Fruit fly (Drosophila melanogaster) whole organism, embryonic: Measurements from ENCODE around the gene CG14958.

Experiments
- Abd-B ChIP-seq: fragments of 200-800 bp; sonication (Bioruptor generic); optimal IDR thresholded peaks from 2 replicates; lab custom pipeline; 2018; ENCODE audit warnings: missing biosample characterization, mild to moderate bottlenecking, missing genetic modification characterization, moderate library complexity
- Bgb ChIP-seq: fragments of 200-800 bp; sonication (Bioruptor generic); IDR thresholded peaks from 2 replicates; pipeline ENCODE4 v1.3.6; 2022; ENCODE audit warnings: missing biosample characterization, missing genetic modification characterization; ENCODE audit not compliant: partially characterized antibody
- CG10462 ChIP-seq: fragments of 200-800 bp; sonication (Bioruptor generic); optimal IDR thresholded peaks from 2 replicates; lab custom pipeline; 2016; ENCODE audit warnings: missing biosample characterization, missing genetic modification characterization
- CG10543 ChIP-seq: fragments of 200-800 bp; sonication (Bioruptor generic); optimal IDR thresholded peaks from 3 replicates; lab custom pipeline; 2017; ENCODE audit warnings: missing biosample characterization, mild to moderate bottlenecking, missing genetic modification characterization, moderate library complexity
- CG11093 ChIP-seq: fragments of 200-800 bp; sonication (Bioruptor generic); IDR thresholded peaks from 3 replicates; pipeline ENCODE4 v1.3.6; 2022; ENCODE audit warnings: missing biosample characterization, missing genetic modification characterization
- CG12071 ChIP-seq: fragments of 200-800 bp; sonication (Bioruptor generic); optimal IDR thresholded peaks from 3 replicates; lab custom pipeline; 2018; ENCODE audit warnings: missing biosample characterization, mild to moderate bottlenecking, missing genetic modification characterization
- CG12659 ChIP-seq: fragments of 200-800 bp; sonication (Bioruptor generic); optimal IDR thresholded peaks from 3 replicates; lab custom pipeline; 2017; ENCODE audit warnings: mild to moderate bottlenecking, missing biosample characterization, missing genetic modification reagents, missing genetic modification characterization
- CG13123 ChIP-seq: fragments of 200-800 bp; sonication (Bioruptor generic); optimal IDR thresholded peaks from 2 replicates; lab custom pipeline; 2016; ENCODE audit warnings: missing biosample characterization, missing genetic modification characterization
- CG1792 ChIP-seq: fragments of 200-800 bp; sonication (Bioruptor generic); optimal IDR thresholded peaks from 2 replicates; lab custom pipeline; 2016; ENCODE audit warnings: missing biosample characterization, missing genetic modification characterization
- CG18262 ChIP-seq: fragments of 200-800 bp; optimal IDR thresholded peaks from 3 replicates; lab custom pipeline; 2019; ENCODE audit warnings: missing biosample characterization, mild to moderate bottlenecking, missing genetic modification characterization, moderate library complexity
- CG18599 ChIP-seq: fragments of 200-800 bp; sonication (Bioruptor generic); optimal IDR thresholded peaks from 3 replicates; lab custom pipeline; 2017; ENCODE audit warnings: missing biosample characterization, missing genetic modification characterization, mild to moderate bottlenecking, moderate library complexity, missing genetic modification reagents
- CG2116 ChIP-seq: fragments of 200-800 bp; sonication (Bioruptor generic); optimal IDR thresholded peaks from 3 replicates; lab custom pipeline; 2018; ENCODE audit warnings: missing biosample characterization, mild to moderate bottlenecking, missing genetic modification characterization
- CG32532 ChIP-seq: fragments of 200-800 bp; sonication (Bioruptor generic); IDR thresholded peaks from 2 replicates; pipeline ENCODE4 v1.3.6; 2022; ENCODE audit warnings: missing biosample characterization, missing genetic modification characterization
- CG33213 ChIP-seq: fragments of 200-800 bp; sonication (Bioruptor generic); optimal IDR thresholded peaks from 3 replicates; lab custom pipeline; 2016; ENCODE audit warnings: missing biosample characterization, missing genetic modification characterization
- CG34376 ChIP-seq: fragments of 200-800 bp; sonication (Bioruptor generic); optimal IDR thresholded peaks from 2 replicates; lab custom pipeline; 2018; ENCODE audit warnings: missing biosample characterization, mild to moderate bottlenecking, missing genetic modification characterization
- CG4820 ChIP-seq: fragments of 200-800 bp; sonication (Bioruptor generic); optimal IDR thresholded peaks from 3 replicates; lab custom pipeline; 2016; ENCODE audit warnings: missing biosample characterization, missing genetic modification characterization
- CG6683 ChIP-seq: fragments of 200-800 bp; sonication (Bioruptor generic); optimal IDR thresholded peaks from 2 replicates; lab custom pipeline; 2017; ENCODE audit warnings: missing biosample characterization, mild to moderate bottlenecking, missing genetic modification characterization, missing genetic modification reagents
- CG6765 ChIP-seq: fragments of 200-800 bp; sonication (Bioruptor generic); optimal IDR thresholded peaks from 3 replicates; lab custom pipeline; 2017; ENCODE audit warnings: missing biosample characterization, mild to moderate bottlenecking, missing genetic modification characterization
- CG6813 ChIP-seq: fragments of 200-800 bp; sonication (Bioruptor generic); optimal IDR thresholded peaks from 2 replicates; lab custom pipeline; 2017; ENCODE audit warnings: missing biosample characterization, missing genetic modification characterization, mild to moderate bottlenecking, moderate library complexity, missing genetic modification reagents
- Camta ChIP-seq: fragments of 200-800 bp; sonication (Bioruptor generic); optimal IDR thresholded peaks from 2 replicates; lab custom pipeline; 2016; ENCODE audit warnings: missing biosample characterization, missing genetic modification characterization
- CoRest ChIP-seq: fragments of 200-800 bp; sonication (Bioruptor generic); optimal IDR thresholded peaks from 3 replicates; lab custom pipeline; 2018; ENCODE audit warnings: missing biosample characterization, mild to moderate bottlenecking, missing genetic modification characterization, moderate library complexity
- Dfd ChIP-seq, 2 experiments: fragments of >200 bp; optimal IDR thresholded peaks; 2 replicates each; lab custom pipeline; 2017; ENCODE audit warnings: missing biosample characterization in 2 of 2, missing genetic modification characterization in 2 of 2
- Dp ChIP-seq: fragments of 200-800 bp; sonication (Bioruptor generic); optimal IDR thresholded peaks from 2 replicates; lab custom pipeline; 2018; ENCODE audit warnings: missing biosample characterization, mild to moderate bottlenecking, missing genetic modification characterization, moderate library complexity
- Gsc ChIP-seq: fragments of 200-800 bp; sonication (Bioruptor generic); IDR thresholded peaks from 2 replicates; pipeline ENCODE4 v1.3.6; 2022; ENCODE audit warnings: missing biosample characterization, missing genetic modification characterization
- NC2α ChIP-seq: fragments of 200-800 bp; sonication (Bioruptor generic); optimal IDR thresholded peaks from 2 replicates; lab custom pipeline; 2016; ENCODE audit warnings: missing biosample characterization, missing genetic modification characterization
- Optix ChIP-seq: fragments of 200-800 bp; sonication (Bioruptor generic); IDR thresholded peaks from 3 replicates; pipeline ENCODE4 v1.3.6; 2022; ENCODE audit warnings: missing biosample characterization, missing genetic modification characterization
- Pdp1 ChIP-seq, 2 experiments: fragments of 200-800 bp; sonication (Bioruptor generic); optimal IDR thresholded peaks; 3 replicates each; lab custom pipeline; 2016; ENCODE audit warnings: missing biosample characterization in 2 of 2, missing genetic modification characterization in 2 of 2, mild to moderate bottlenecking in 1 of 2, moderate library complexity in 1 of 2
- ase ChIP-seq: fragments of 200-800 bp; sonication (Bioruptor generic); IDR thresholded peaks from 3 replicates; pipeline ENCODE4 v1.3.6; 2022; ENCODE audit warnings: missing biosample characterization, missing genetic modification characterization
- chinmo ChIP-seq: fragments of 200-800 bp; sonication (Bioruptor generic); IDR thresholded peaks from 4 replicates; pipeline ENCODE4 v1.3.6; 2022; ENCODE audit warnings: missing biosample characterization, missing genetic modification characterization; ENCODE audit not compliant: partially characterized antibody
- chn ChIP-seq: fragments of 200-800 bp; sonication (Bioruptor generic); optimal IDR thresholded peaks from 2 replicates; lab custom pipeline; 2016; ENCODE audit warnings: missing biosample characterization, missing genetic modification characterization
- dpn ChIP-seq, 2 experiments: fragments of 200-800 bp; sonication (Bioruptor generic); optimal IDR thresholded peaks; 3 replicates each; lab custom pipeline; 2016; ENCODE audit warnings: missing biosample characterization in 2 of 2, missing genetic modification characterization in 2 of 2
- gsb-n ChIP-seq: fragments of 200-800 bp; sonication (Bioruptor generic); optimal IDR thresholded peaks from 3 replicates; lab custom pipeline; 2018; ENCODE audit warnings: missing biosample characterization, mild to moderate bottlenecking, missing genetic modification characterization
- ind ChIP-seq: fragments of 200-800 bp; sonication (Bioruptor generic); optimal IDR thresholded peaks from 3 replicates; lab custom pipeline; 2016; ENCODE audit warnings: missing biosample characterization, missing genetic modification characterization
- jigr1 ChIP-seq: fragments of 200-800 bp; sonication (Bioruptor generic); IDR thresholded peaks from 3 replicates; pipeline ENCODE4 v1.3.6; 2022; ENCODE audit warnings: missing biosample characterization, missing genetic modification characterization
- kay ChIP-seq: fragments of 200-800 bp; sonication (Bioruptor generic); optimal IDR thresholded peaks from 2 replicates; lab custom pipeline; 2016; ENCODE audit warnings: missing biosample characterization, missing genetic modification characterization
- mirr ChIP-seq: fragments of 200-800 bp; sonication (Bioruptor generic); optimal IDR thresholded peaks from 3 replicates; lab custom pipeline; 2018; ENCODE audit warnings: missing biosample characterization, mild to moderate bottlenecking, missing genetic modification characterization
- nerfin-2 ChIP-seq: fragments of 200-800 bp; sonication (Bioruptor generic); IDR thresholded peaks from 2 replicates; pipeline ENCODE4 v1.3.6; 2022; ENCODE audit warnings: missing biosample characterization, missing genetic modification characterization; ENCODE audit not compliant: partially characterized antibody
- peb ChIP-seq: fragments of 200-800 bp; sonication (Bioruptor generic); IDR thresholded peaks from 2 replicates; pipeline ENCODE4 v1.3.6; 2022; ENCODE audit warnings: missing biosample characterization, missing genetic modification characterization
- repo ChIP-seq: fragments of 200-800 bp; sonication (Bioruptor generic); optimal IDR thresholded peaks from 2 replicates; lab custom pipeline; 2016; ENCODE audit warnings: missing biosample characterization, missing genetic modification characterization
- row ChIP-seq: fragments of 200-800 bp; sonication (Bioruptor generic); IDR thresholded peaks from 3 replicates; pipeline ENCODE4 v1.3.6; 2022; ENCODE audit warnings: missing biosample characterization, missing genetic modification characterization
- sens ChIP-seq: fragments of 200-800 bp; sonication (Bioruptor generic); peaks from one replicate; lab custom pipeline; 2016; ENCODE audit warnings: missing biosample characterization, missing genetic modification characterization
- slbo ChIP-seq: fragments of 200-800 bp; sonication (Bioruptor generic); IDR thresholded peaks from 2 replicates; pipeline ENCODE4 v1.3.6; 2022; ENCODE audit warnings: missing biosample characterization, missing genetic modification characterization
- slou ChIP-seq: fragments of 200-800 bp; sonication (Bioruptor generic); optimal IDR thresholded peaks from 3 replicates; lab custom pipeline; 2016; ENCODE audit warnings: missing biosample characterization, missing genetic modification characterization
- slp2 ChIP-seq: fragments of 200-800 bp; sonication (Bioruptor generic); optimal IDR thresholded peaks from 2 replicates; lab custom pipeline; 2016; ENCODE audit warnings: missing biosample characterization, missing genetic modification characterization
- stc ChIP-seq: fragments of 200-800 bp; sonication (Bioruptor generic); IDR thresholded peaks from 2 replicates; pipeline ENCODE4 v1.3.6; 2022; ENCODE audit warnings: missing biosample characterization, missing genetic modification characterization
- ttk ChIP-seq: fragments of 200-800 bp; sonication (Bioruptor generic); IDR thresholded peaks from 2 replicates; pipeline ENCODE4 v2.1.2; 2022; ENCODE audit warnings: missing biosample characterization, missing genetic modification characterization
- vnd ChIP-seq: fragments of 200-800 bp; sonication (Bioruptor generic); IDR thresholded peaks from 3 replicates; pipeline ENCODE4 v1.3.6; 2022; ENCODE audit warnings: missing biosample characterization, missing genetic modification characterization; ENCODE audit not compliant: partially characterized antibody
- wek ChIP-seq: fragments of 200-800 bp; sonication (Bioruptor generic); optimal IDR thresholded peaks from 3 replicates; lab custom pipeline; 2018; ENCODE audit warnings: missing biosample characterization, mild to moderate bottlenecking, missing genetic modification characterization, moderate library complexity

The CG14958 gene

DNA sequence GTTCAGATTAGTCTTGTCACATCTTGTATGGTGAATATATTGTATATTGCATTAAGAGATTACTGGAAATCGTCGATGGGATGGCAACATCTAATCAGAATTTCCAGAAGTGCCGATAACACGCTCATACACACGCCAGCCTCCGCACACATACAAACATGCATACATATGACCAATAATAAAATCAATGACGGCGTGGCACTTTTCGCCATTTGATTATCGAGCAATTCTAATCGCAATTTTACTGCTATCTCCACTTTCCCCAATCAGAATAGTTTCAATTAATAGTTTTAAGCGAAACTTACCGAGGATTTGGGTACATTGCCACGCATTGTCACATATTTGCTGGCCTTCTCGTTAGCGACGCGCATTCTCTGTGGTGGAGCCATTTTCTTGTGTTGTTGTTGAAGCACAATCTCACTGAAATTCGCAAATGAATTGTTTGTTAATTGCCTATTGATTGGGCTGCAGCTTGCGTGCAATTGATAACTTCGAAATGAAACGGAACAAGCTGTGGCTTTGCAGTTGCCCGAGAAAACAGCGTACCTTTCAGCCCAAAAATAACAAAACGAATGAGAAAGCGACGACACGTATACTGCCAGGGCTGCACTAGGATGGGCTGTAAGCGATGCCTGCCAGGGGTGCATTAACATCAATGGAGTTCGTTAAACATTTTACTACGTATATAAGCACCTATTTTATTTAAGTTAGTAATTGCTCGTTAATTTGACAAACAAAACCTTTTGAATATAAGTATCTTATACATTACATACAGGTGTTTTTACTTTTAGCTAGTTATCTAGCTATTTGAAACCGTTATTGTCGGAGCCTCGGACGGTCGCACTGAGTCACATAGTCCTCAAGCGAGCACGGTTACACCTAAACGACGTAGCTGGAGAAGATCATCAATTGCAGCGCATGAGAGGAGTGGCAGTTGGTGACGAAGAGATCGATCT is 8.9 kb downstream of the CG14958 start, which contains the start of the genes CG32276 and gry (continued):
- peak; percentile 80 for TF ChIP-seq wek (GFP tag; lab: Kevin White, UChicago)
- TF ChIP-seq Dfd (GFP tag; optimal IDR thresholded peaks at IDR 0.05; lab: Kevin White, UChicago): no peak
- TF ChIP-seq row (GFP tag; lab: Robert Waterston, UW): peak; percentile 93
- TF ChIP-seq ttk (GFP tag; lab: Robert Waterston, UW): peak; percentile 25; the same call in 1 of the 2 replicates
- TF ChIP-seq kay (GFP tag; lab: Kevin White, UChicago): peak; percentile 83
- TF ChIP-seq CG6765 (GFP tag; lab: Kevin White, UChicago): no peak
- TF ChIP-seq CG11093 (GFP tag; lab: Robert Waterston, UW): peak; percentile 65; the same call in 2 of the 3 replicates
- TF ChIP-seq peb: no peak
- no peak for TF ChIP-seq jigr1 (GFP tag; lab: Robert Waterston, UW)
- TF ChIP-seq mirr (GFP tag; lab: Kevin White, UChicago): peak; percentile 70
- TF ChIP-seq CG13123 (GFP tag; lab: Kevin White, UChicago): peak; percentile 54
- TF ChIP-seq CG2116 (GFP tag; lab: Kevin White, UChicago): peak; percentile 93
- peak; percentile 78 for TF ChIP-seq CoRest (tag; lab: Kevin White, UChicago)
- TF ChIP-seq Pdp1 (GFP tag; optimal IDR thresholded peaks at IDR 0.05; lab: Kevin White, UChicago): peak in 1 of 2 experiments; percentile 83
- TF ChIP-seq CG34376: peak; percentile 75
- TF ChIP-seq stc (GFP tag; lab: Robert Waterston, UW): peak; percentile 62
- peak; percentile 77 for TF ChIP-seq CG4820 (GFP tag; lab: Kevin White, UChicago)
- no peak for TF ChIP-seq CG6813
- TF ChIP-seq Optix (GFP tag; lab: Robert Waterston, UW): peak; percentile 60; the same call in 2 of the 3 replicates
- TF ChIP-seq Dp: peak; percentile 22
- TF ChIP-seq CG18262 (tag; lab: Kevin White, UChicago): peak; percentile 75
- TF ChIP-seq CG6683 (GFP tag; lab: Kevin White, UChicago): peak; percentile 41
- peak; percentile 42 for TF ChIP-seq Camta (GFP tag; lab: Kevin White, UChicago)
- no peak for TF ChIP-seq gsb-n (tag; lab: Kevin White, UChicago)
- no peak for TF ChIP-seq NC2α (GFP tag; lab: Kevin White, UChicago)
- TF ChIP-seq CG12071 (GFP tag; lab: Kevin White, UChicago): no peak
- no peak for TF ChIP-seq vnd
- TF ChIP-seq Gsc (GFP tag; lab: Robert Waterston, UW): no peak
- TF ChIP-seq slou (GFP tag; lab: Kevin White, UChicago): peak; percentile 58
- TF ChIP-seq chn: peak; percentile 77
- TF ChIP-seq CG33213: peak; percentile 81
- peak; percentile 43 for TF ChIP-seq Abd-B
- TF ChIP-seq ind: peak; percentile 81
- TF ChIP-seq CG12659 (GFP tag; lab: Kevin White, UChicago): peak; percentile 89
- no peak for TF ChIP-seq nerfin-2
- peak; percentile 57 for TF ChIP-seq repo (GFP tag; lab: Kevin White, UChicago)
- peak; percentile 87 for TF ChIP-seq CG18599
- TF ChIP-seq CG1792: no peak
- TF ChIP-seq Bgb (GFP tag; lab: Robert Waterston, UW): no peak; the same call in 1 of the 2 replicates
- TF ChIP-seq CG32532 (GFP tag; lab: Robert Waterston, UW): peak; percentile 81
- peak; percentile 86 for TF ChIP-seq slbo (GFP tag; lab: Robert Waterston, UW)
- peak; percentile 58; the same call in 1 of the 3 replicates for TF ChIP-seq ase (GFP tag; lab: Robert Waterston, UW)
- peak; percentile 66 for TF ChIP-seq CG10462 (GFP tag; lab: Kevin White, UChicago)
- TF ChIP-seq sens (GFP tag; lab: Kevin White, UChicago): peak; percentile 94
- TF ChIP-seq slp2: peak; percentile 67
- 0 out of 4 replicates have a peak, but pooled peaks have one; percentile 54 for TF ChIP-seq chinmo
- peak; percentile 79 for TF ChIP-seq CG10543 (GFP tag; lab: Kevin White, UChicago)
- peak; percentile 76 to 81 for TF ChIP-seq dpn (GFP tag; optimal IDR thresholded peaks at IDR 0.05; lab: Kevin White, UChicago)
